Worm (Caenorhabditis elegans) whole organism, L1 larva: ENCODE results near the gene lsm-3.

ENCODE experiments used
- C16A3.4 ChIP-seq: fragments of 150-350 bp; optimal IDR thresholded peaks from 2 replicates; lab custom pipeline; 2014; ENCODE audit warnings: missing biosample characterization, missing genetic modification characterization
- F16B12.6 ChIP-seq: fragments of 150-350 bp; optimal IDR thresholded peaks from 2 replicates; lab custom pipeline; 2014; ENCODE audit warnings: missing biosample characterization, missing genetic modification characterization
- Y116A8C.19 ChIP-seq: sonication (generic microtip); optimal IDR thresholded peaks from 2 replicates; lab custom pipeline; 2016; ENCODE audit warnings: missing compliant biosample characterization, missing genetic modification characterization, borderline replicate concordance
- aha-1 ChIP-seq: fragments of 150-350 bp; optimal IDR thresholded peaks from 2 replicates; lab custom pipeline; 2014; ENCODE audit warnings: missing biosample characterization, missing genetic modification characterization
- aly-2 ChIP-seq: fragments of 150-350 bp; optimal IDR thresholded peaks from 2 replicates; lab custom pipeline; 2014; ENCODE audit warnings: missing biosample characterization, missing genetic modification characterization
- ceh-63 ChIP-seq: fragments of 200-800 bp; sonication (Bioruptor generic); optimal IDR thresholded peaks from 2 replicates; lab custom pipeline; 2018; ENCODE audit warnings: mild to moderate bottlenecking, missing genetic modification characterization, missing compliant biosample characterization
- ceh-82 ChIP-seq, 3 experiments: fragments of 150-350 bp in 1 of 3; sonication (generic microtip) in 2 of 3; optimal IDR thresholded peaks; 2 replicates each; lab custom pipeline; 2014 to 2017; ENCODE audit warnings: missing biosample characterization in 3 of 3, missing genetic modification characterization in 3 of 3
- ces-1 ChIP-seq: fragments of 150-350 bp; optimal IDR thresholded peaks from 2 replicates; lab custom pipeline; 2014; ENCODE audit warnings: missing biosample characterization, missing genetic modification reagents, missing genetic modification characterization
- efl-3 ChIP-seq: fragments of 200-800 bp; sonication (Bioruptor generic); optimal IDR thresholded peaks from 2 replicates; lab custom pipeline; 2018; ENCODE audit warnings: mild to moderate bottlenecking, missing genetic modification characterization, missing compliant biosample characterization
- egl-13 ChIP-seq: sonication (generic microtip); optimal IDR thresholded peaks from 2 replicates; lab custom pipeline; 2016; ENCODE audit warnings: missing genotype, missing genetic modification reagents, missing genetic modification characterization, missing compliant biosample characterization
- ets-5 ChIP-seq: fragments of 200-800 bp; sonication (Bioruptor generic); IDR thresholded peaks from 2 replicates; pipeline ENCODE4 v1.3.6; 2022; ENCODE audit warnings: missing genetic modification characterization, missing compliant biosample characterization
- fkh-10 ChIP-seq: sonication (generic microtip); optimal IDR thresholded peaks from 2 replicates; lab custom pipeline; 2017; ENCODE audit warnings: missing biosample characterization, missing genetic modification reagents, missing genetic modification characterization
- grh-1 ChIP-seq: fragments of 200-800 bp; sonication (Bioruptor generic); IDR thresholded peaks from 2 replicates; pipeline ENCODE4 v1.3.6; 2022; ENCODE audit warnings: missing genetic modification reagents, missing genetic modification characterization, missing compliant biosample characterization
- hlh-4 ChIP-seq: sonication (generic microtip); optimal IDR thresholded peaks from 2 replicates; lab custom pipeline; 2016; ENCODE audit warnings: mild to moderate bottlenecking, missing genetic modification characterization, missing compliant biosample characterization
- hpl-2 ChIP-seq: fragments of 150-350 bp; optimal IDR thresholded peaks from 2 replicates; lab custom pipeline; 2014; ENCODE audit warnings: missing biosample characterization, missing genetic modification reagents, missing genetic modification characterization
- lin-14 ChIP-seq: fragments of 200-800 bp; sonication (Bioruptor generic); optimal IDR thresholded peaks from 2 replicates; lab custom pipeline; 2018; ENCODE audit warnings: mild to moderate bottlenecking, missing genetic modification characterization, moderate library complexity, missing compliant biosample characterization
- lin-15B ChIP-seq: fragments of 150-350 bp; sonication (generic microtip); optimal IDR thresholded peaks from 3 replicates; lab custom pipeline; 2014; ENCODE audit warnings: missing biosample characterization, missing genetic modification characterization
- lin-39 ChIP-seq: fragments of 150-350 bp; optimal IDR thresholded peaks from 2 replicates; lab custom pipeline; 2014; ENCODE audit warnings: missing biosample characterization, missing genetic modification reagents, missing genetic modification characterization
- lsy-2 ChIP-seq, 2 experiments: fragments of 150-350 bp; optimal IDR thresholded peaks; 2 replicates each; lab custom pipeline; 2014; ENCODE audit warnings: missing biosample characterization in 2 of 2, missing genetic modification characterization in 2 of 2
- mdl-1 ChIP-seq, 2 experiments: fragments of 150-350 bp; optimal IDR thresholded peaks; 2 replicates each; lab custom pipeline; 2014 to 2017; ENCODE audit warnings: missing biosample characterization in 2 of 2, missing genetic modification characterization in 2 of 2, inconsistent platforms in 1 of 2
- nhr-19 ChIP-seq: fragments of 200-800 bp; sonication (Bioruptor generic); conservative IDR thresholded peaks from 2 replicates; pipeline ENCODE4 v1.3.6; 2022; ENCODE audit warnings: missing genetic modification characterization, missing compliant biosample characterization
- nhr-20 ChIP-seq: sonication (generic microtip); optimal IDR thresholded peaks from 2 replicates; lab custom pipeline; 2016; ENCODE audit warnings: mild to moderate bottlenecking, missing genetic modification characterization, missing compliant biosample characterization
- nhr-237 ChIP-seq: fragments of 150-350 bp; optimal IDR thresholded peaks from 2 replicates; lab custom pipeline; 2014; ENCODE audit warnings: missing biosample characterization, missing genetic modification characterization
- nhr-47 ChIP-seq: sonication (generic microtip); optimal IDR thresholded peaks from 2 replicates; lab custom pipeline; 2016; ENCODE audit warnings: mild to moderate bottlenecking, missing genetic modification characterization, moderate library complexity, missing compliant biosample characterization
- nhr-71 ChIP-seq: sonication (generic microtip); optimal IDR thresholded peaks from 2 replicates; lab custom pipeline; 2016; ENCODE audit warnings: mild to moderate bottlenecking, missing genetic modification characterization, moderate library complexity, missing compliant biosample characterization
- nhr-85 ChIP-seq: sonication (generic microtip); peaks from one replicate; lab custom pipeline; 2016; ENCODE audit warnings: missing genetic modification characterization, inconsistent platforms, missing compliant biosample characterization
- nhr-90 ChIP-seq: sonication (generic microtip); optimal IDR thresholded peaks from 2 replicates; lab custom pipeline; 2016; ENCODE audit warnings: mild to moderate bottlenecking, missing genetic modification characterization, missing compliant biosample characterization; ENCODE audit not compliant: poor library complexity
- snpc-4 ChIP-seq: fragments of 150-350 bp; optimal IDR thresholded peaks from 2 replicates; lab custom pipeline; 2014; ENCODE audit warnings: missing biosample characterization, missing genetic modification characterization
- snu-23 ChIP-seq: sonication (generic microtip); optimal IDR thresholded peaks from 2 replicates; lab custom pipeline; 2016; ENCODE audit warnings: missing genetic modification characterization, missing compliant biosample characterization
- sox-4 ChIP-seq: sonication (generic microtip); optimal IDR thresholded peaks from 2 replicates; lab custom pipeline; 2016; ENCODE audit warnings: missing genetic modification characterization, missing compliant biosample characterization
- sup-37 ChIP-seq: fragments of 200-800 bp; sonication (Bioruptor generic); optimal IDR thresholded peaks from 2 replicates; lab custom pipeline; 2018; ENCODE audit warnings: mild to moderate bottlenecking, missing genetic modification characterization, missing compliant biosample characterization
- swsn-7 ChIP-seq: sonication (generic microtip); optimal IDR thresholded peaks from 2 replicates; lab custom pipeline; 2016; ENCODE audit warnings: missing genetic modification characterization, missing compliant biosample characterization
- tbx-2 ChIP-seq: sonication (generic microtip); optimal IDR thresholded peaks from 2 replicates; lab custom pipeline; 2016; ENCODE audit warnings: missing genetic modification characterization, missing compliant biosample characterization
- tlp-1 ChIP-seq: fragments of 150-350 bp; optimal IDR thresholded peaks from 2 replicates; lab custom pipeline; 2014; ENCODE audit warnings: missing biosample characterization, missing genetic modification characterization
- unc-130 ChIP-seq: fragments of 150-350 bp; optimal IDR thresholded peaks from 2 replicates; lab custom pipeline; 2017; ENCODE audit warnings: missing biosample characterization, missing genetic modification characterization, inconsistent platforms
- ztf-11 ChIP-seq, 2 experiments: sonication (generic microtip); optimal IDR thresholded peaks; 2 replicates each; lab custom pipeline; 2016 to 2017; ENCODE audit warnings: missing genetic modification characterization in 2 of 2, missing biosample characterization in 1 of 2, missing compliant biosample characterization in 1 of 2

Gene lsm-3

ce11 chrIV:13386043-13386442, 960 bp upstream of the lsm-3 start, which contains the start of the genes Y62E10A.20, Y62E10A.23 and mdt-9 (continued):
- peak; percentile 74 for TF ChIP-seq swsn-7
- peak; percentile 83 for TF ChIP-seq snu-23 (GFP tag; lab: Kevin White, UChicago)
- TF ChIP-seq nhr-85 (tag; lab: Kevin White, UChicago), result peak; percentile 78
- TF ChIP-seq lin-15B (tag; lab: Kevin White, UChicago), result peak; percentile 89
- no peak for TF ChIP-seq tlp-1 (tag; lab: Kevin White, UChicago)
- TF ChIP-seq ceh-82 (tag; optimal IDR thresholded peaks at IDR 0.05; lab: Kevin White, UChicago), result peak; percentile 69 to 86 (median 80)
- TF ChIP-seq C16A3.4 (tag; lab: Kevin White, UChicago), result peak; percentile 94
- TF ChIP-seq lsy-2 (tag; optimal IDR thresholded peaks at IDR 0.05; lab: Kevin White, UChicago), result peak; percentile 81 to 91
- peak; percentile 75 for TF ChIP-seq tbx-2 (tag; lab: Kevin White, UChicago)
- peak; percentile 84 for TF ChIP-seq nhr-71 (tag; lab: Kevin White, UChicago)
- TF ChIP-seq lin-14 (GFP tag; lab: Kevin White, UChicago), result peak; percentile 76
- TF ChIP-seq ztf-11 (tag; optimal IDR thresholded peaks at IDR 0.05; lab: Kevin White, UChicago), result peak in 1 of 2 experiments; percentile 47
- TF ChIP-seq hlh-4 (tag; lab: Kevin White, UChicago), result no peak
- TF ChIP-seq lin-39 (tag; lab: Kevin White, UChicago), result peak; percentile 58
- peak; percentile 19 for TF ChIP-seq F16B12.6 (tag; lab: Kevin White, UChicago)
- TF ChIP-seq nhr-237 (tag; lab: Kevin White, UChicago), result no peak
- TF ChIP-seq nhr-19 (GFP tag; lab: Robert Waterston, UW), result peak; percentile 74
- peak; percentile 28 for TF ChIP-seq snpc-4
- no peak for TF ChIP-seq Y116A8C.19 (tag; lab: Kevin White, UChicago)
- TF ChIP-seq nhr-90 (tag; lab: Kevin White, UChicago), result peak; percentile 65
- TF ChIP-seq nhr-20, result peak; percentile 72
- peak; percentile 18 for TF ChIP-seq sox-4 (tag; lab: Kevin White, UChicago)
- peak in 1 of 2 experiments; percentile 69 for TF ChIP-seq mdl-1 (tag; optimal IDR thresholded peaks at IDR 0.05; lab: Kevin White, UChicago)
- TF ChIP-seq unc-130 (tag; lab: Kevin White, UChicago), result peak; percentile 90
- 0 out of 2 replicates have a peak, but pooled peaks have one; percentile 32 for TF ChIP-seq grh-1 (GFP tag; lab: Robert Waterston, UW)
- no peak for TF ChIP-seq ceh-63
- TF ChIP-seq egl-13 (tag; lab: Kevin White, UChicago), result peak; percentile 31
- TF ChIP-seq aha-1, result no peak
- no peak for TF ChIP-seq ets-5
- TF ChIP-seq fkh-10 (GFP tag; lab: Kevin White, UChicago), result no peak

DNA sequence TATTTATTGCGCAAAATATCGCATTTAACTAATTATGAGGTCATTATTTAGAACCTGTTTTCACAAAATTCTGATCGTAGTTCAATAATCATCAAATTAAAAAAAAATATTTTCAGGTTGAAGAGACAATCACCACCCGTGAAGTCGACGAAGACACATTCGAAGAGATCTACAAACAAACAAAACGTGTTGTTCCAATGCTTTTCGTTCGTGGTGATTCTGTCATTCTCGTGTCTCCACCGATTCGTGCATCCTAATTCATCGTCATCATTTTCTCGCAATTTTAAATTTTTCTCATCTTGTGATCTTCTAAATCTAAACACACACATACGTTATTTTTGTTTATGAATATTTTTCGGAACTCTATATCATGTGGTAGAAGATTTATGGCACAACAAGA, 1.8 kb downstream of the lsm-3 start:
- peak; percentile 42 for TF ChIP-seq nhr-71 (tag; lab: Kevin White, UChicago)
- no peak for TF ChIP-seq hpl-2 (GFP tag; lab: Kevin White, UChicago)
- peak; percentile 65 for TF ChIP-seq nhr-85 (tag; lab: Kevin White, UChicago)
- TF ChIP-seq snu-23 (GFP tag; lab: Kevin White, UChicago), result peak; percentile 17
- peak; percentile 30 for TF ChIP-seq nhr-90 (tag; lab: Kevin White, UChicago)
- peak; percentile 16 for TF ChIP-seq nhr-47 (tag; lab: Kevin White, UChicago)
- peak; percentile 47 for TF ChIP-seq aly-2 (tag; lab: Kevin White, UChicago)
- TF ChIP-seq nhr-20, result peak; percentile 3
- peak; percentile 12 for TF ChIP-seq tbx-2 (tag; lab: Kevin White, UChicago)
- TF ChIP-seq sup-37, result no peak
- TF ChIP-seq, all 84 proteins: peak for 8

DNA sequence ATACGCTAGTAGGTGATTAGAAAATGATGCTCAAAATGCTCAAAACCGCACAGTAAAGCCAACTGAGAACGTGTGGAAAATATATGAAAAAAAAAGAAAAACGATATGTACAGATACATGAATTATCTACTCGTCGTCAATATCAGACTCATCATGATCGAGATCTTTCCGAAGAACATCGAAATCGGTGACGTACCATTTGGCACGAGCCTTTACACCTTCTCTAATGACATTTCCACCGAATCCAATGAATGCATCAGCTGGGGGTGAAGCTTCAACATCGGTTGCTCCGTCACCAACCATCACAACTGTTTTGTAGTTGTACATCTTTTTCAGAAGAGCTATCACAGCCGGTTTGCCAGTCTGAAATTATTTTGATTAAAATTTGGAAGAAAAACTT, 2.2 kb downstream of the lsm-3 start:
- TF ChIP-seq ztf-11 (tag; optimal IDR thresholded peaks at IDR 0.05; lab: Kevin White, UChicago), result no peak
- no peak for TF ChIP-seq efl-3 (GFP tag; lab: Kevin White, UChicago)

DNA sequence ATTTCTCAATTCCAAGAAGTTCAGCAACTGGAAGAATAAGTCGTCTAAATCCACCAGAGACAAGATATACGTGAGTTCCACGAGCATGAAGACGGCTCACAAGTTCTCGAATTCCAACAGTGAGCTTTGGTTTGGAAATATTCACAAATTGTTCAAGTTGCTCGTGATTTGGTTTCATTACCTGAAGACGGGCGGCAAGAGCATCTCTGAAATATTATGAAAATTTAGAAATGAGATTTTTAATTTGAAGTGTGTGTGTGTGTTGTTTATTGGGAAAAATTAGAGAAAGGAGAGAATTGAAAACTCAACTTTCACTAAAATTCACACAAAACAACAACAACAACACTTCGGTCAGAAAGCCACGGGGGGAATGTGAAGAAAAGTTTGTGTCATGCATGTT, 3.8 kb downstream of the lsm-3 start:
- TF ChIP-seq ces-1 (GFP tag; lab: Kevin White, UChicago) (no peak), nhr-47 (tag; lab: Kevin White, UChicago) (peak; percentile 0)
